Worm (Caenorhabditis elegans) whole organism, L4/young adult: ENCODE measurements around the gene C25B8.8.

Experiments
- W03F9.2 ChIP-seq: fragments of 150-350 bp; optimal IDR thresholded peaks from 2 replicates; lab custom pipeline; 2014; ENCODE audit warnings: missing biosample characterization, missing genetic modification characterization
- dao-5 ChIP-seq: sonication (generic microtip); optimal IDR thresholded peaks from 2 replicates; lab custom pipeline; 2016; ENCODE audit warnings: missing genotype, missing genetic modification characterization, moderate library complexity, missing compliant biosample characterization
- him-1 ChIP-seq: sonication (generic microtip); optimal IDR thresholded peaks from 2 replicates; lab custom pipeline; 2016; ENCODE audit warnings: missing genotype, missing genetic modification reagents, missing genetic modification characterization, missing compliant biosample characterization

The C25B8.8 gene

DNA sequence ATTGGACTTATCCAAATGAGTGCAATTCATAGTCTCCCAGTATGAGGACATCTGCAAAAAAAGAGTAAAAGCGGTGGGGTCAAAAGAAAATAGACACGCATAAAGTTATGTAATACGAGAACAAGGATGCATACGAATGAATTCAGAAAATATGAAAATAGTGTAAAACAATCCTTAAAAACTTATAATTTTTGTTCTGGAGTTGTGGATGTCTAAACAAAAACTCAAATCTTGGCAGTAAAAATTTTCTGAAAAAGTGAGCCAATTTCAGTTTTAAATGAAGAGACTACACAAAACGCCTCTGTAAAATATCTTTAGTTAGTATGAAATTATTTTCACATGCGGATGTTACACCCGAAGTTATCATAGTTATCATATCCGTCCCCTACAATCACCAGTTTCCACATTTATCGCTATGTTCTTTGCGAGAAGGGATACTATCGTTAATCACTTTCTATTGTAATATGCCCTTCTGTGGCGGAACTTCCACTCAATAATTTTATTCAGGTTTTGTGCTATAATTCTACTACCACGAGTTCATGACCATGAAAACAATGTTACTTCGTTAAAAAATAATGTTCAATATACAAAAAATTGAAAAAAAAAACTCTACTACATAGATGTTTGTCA is 30.9 kb downstream of the C25B8.8 start, which contains the start of gene nhr-120:
Gene nhr-120 (minus strand): TSS at position 51 of the 630 bp plus-strand sequence.
- no peak for TF ChIP-seq him-1
- no peak for TF ChIP-seq dao-5 (tag; lab: Kevin White, UChicago)
- no peak for TF ChIP-seq W03F9.2 (tag; lab: Kevin White, UChicago)

DNA sequence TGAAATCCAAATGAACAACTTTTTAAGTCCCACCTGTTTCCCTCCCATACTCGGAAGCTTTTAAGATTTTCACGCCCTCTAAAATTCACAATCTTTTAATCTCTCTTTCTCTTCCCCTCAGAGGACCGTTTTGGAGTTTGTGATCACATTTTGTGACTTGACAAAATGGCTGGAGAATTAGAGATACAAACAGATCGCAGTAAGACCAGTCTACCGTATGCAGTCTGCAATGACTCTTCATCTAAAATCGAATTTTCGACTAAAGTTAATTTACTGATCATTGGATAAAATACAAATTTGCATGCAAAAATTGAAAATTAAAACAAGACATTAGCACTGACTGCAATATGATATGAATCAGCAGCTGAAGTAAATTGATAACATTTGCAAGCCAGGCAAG is 31.7 kb downstream of the C25B8.8 start:
- TF ChIP-seq him-1: no peak
- no peak for TF ChIP-seq W03F9.2 (tag; lab: Kevin White, UChicago)
- TF ChIP-seq dao-5 (tag; lab: Kevin White, UChicago): no peak

ce11 chrX:6642798-6643197 is 33.0 kb downstream of the C25B8.8 start:
- TF ChIP-seq dao-5 (tag; lab: Kevin White, UChicago): no peak
- TF ChIP-seq him-1: no peak
- TF ChIP-seq W03F9.2 (tag; lab: Kevin White, UChicago): no peak

- no peak for TF ChIP-seq dao-5 (tag; lab: Kevin White, UChicago)
- no peak for TF ChIP-seq him-1
- TF ChIP-seq W03F9.2 (tag; lab: Kevin White, UChicago): no peak
Measured at ce11 chrX:6644971-6645704, 35.3 kb downstream of the C25B8.8 start, which contains the start of gene C56E10.3. TSS of gene C56E10.3 (plus strand) at chrX:6645654.

DNA sequence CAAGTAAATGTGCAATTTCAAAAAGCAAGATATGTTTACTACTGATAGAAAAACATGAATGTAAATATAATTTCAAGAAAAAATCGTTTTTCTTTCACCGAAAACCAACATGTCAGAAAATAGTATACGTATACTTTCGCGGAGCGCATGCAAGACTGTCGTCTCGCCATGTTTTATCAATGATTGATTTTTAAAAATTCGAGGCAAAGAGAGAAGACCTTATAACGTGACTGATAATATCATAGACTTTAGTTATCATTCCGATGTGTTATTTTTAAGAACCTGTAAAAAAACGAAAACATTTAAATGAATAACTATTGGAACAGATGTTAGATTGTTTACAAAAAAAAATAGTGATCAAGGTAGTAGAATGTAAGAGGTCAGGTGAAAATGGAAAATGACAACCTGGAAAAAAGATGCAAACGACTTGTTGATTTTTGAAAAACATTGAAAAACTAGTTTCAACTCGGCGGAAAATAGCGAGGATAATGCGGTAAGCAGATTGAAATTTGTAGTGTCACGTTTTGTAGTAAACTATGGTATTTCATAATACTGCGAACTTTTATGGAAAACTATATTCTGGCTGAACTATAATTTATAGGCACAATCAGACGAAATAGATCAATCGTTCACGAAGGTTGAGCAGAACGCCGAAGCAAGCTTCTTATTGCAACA is 36.7 kb downstream of the C25B8.8 start:
- TF ChIP-seq him-1 (no peak), W03F9.2 (tag; lab: Kevin White, UChicago) (no peak), dao-5 (tag; lab: Kevin White, UChicago) (no peak)

DNA sequence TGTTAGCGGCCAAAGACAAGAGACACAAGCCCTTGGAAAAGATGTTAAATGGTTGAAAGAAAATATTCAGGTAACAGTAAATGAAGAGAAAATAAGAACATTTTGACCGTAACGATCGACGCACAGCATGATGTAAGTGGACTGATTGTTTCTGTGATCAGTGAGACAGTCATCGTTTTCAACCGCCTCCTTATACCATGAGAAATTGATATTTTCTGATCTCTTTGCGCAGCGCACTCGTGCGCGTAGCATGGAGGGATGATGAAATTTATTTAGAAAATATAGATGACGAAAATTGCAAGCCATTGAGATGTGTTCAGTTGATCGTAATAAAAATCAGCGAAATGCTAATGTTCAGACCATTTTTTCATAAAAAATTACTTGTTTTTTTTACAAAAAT is 39.8 kb downstream of the C25B8.8 start:
- no peak for TF ChIP-seq dao-5 (tag; lab: Kevin White, UChicago)
- no peak for TF ChIP-seq him-1
- TF ChIP-seq W03F9.2 (tag; lab: Kevin White, UChicago): no peak

- TF ChIP-seq W03F9.2 (tag; lab: Kevin White, UChicago) (no peak), him-1 (no peak), dao-5 (tag; lab: Kevin White, UChicago) (no peak)
Measured at ce11 chrX:6653173-6653572, 43.4 kb downstream of the C25B8.8 start.

- no peak for TF ChIP-seq W03F9.2 (tag; lab: Kevin White, UChicago)
- TF ChIP-seq dao-5 (tag; lab: Kevin White, UChicago): no peak
- TF ChIP-seq him-1: no peak
Measured at ce11 chrX:6654139-6654538, 44.3 kb downstream of the C25B8.8 start.

- TF ChIP-seq him-1: no peak
- no peak for TF ChIP-seq W03F9.2 (tag; lab: Kevin White, UChicago)
- TF ChIP-seq dao-5 (tag; lab: Kevin White, UChicago): no peak
Measured at ce11 chrX:6655163-6655562, 45.3 kb downstream of the C25B8.8 start, which contains the start of gene nhr-173. TSS of gene nhr-173 (plus strand) at chrX:6655528.

- no peak for TF ChIP-seq dao-5 (tag; lab: Kevin White, UChicago)
- TF ChIP-seq W03F9.2 (tag; lab: Kevin White, UChicago): no peak
- TF ChIP-seq him-1: no peak
Measured at ce11 chrX:6656251-6656650, 46.4 kb downstream of the C25B8.8 start.

DNA sequence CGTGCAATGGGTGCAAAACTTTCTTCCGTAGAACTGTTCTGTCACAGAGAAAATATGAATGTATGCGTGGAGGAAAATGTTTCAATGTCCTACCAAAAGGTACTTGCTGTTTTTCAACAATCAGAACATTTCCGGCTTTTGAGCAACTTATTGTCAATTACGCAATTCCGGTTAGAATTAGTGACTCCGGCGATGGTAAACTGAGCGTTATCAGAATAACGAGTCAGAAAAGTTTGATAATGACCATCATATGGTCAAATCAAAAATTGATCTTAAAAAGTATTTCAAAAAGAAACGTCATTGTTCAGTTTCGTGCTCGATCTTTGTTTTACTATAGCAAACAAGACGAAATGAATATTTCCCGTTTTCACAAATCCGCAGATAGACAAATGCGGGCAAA is 47.0 kb downstream of the C25B8.8 start:
- no peak for TF ChIP-seq him-1
- no peak for TF ChIP-seq dao-5 (tag; lab: Kevin White, UChicago)

DNA sequence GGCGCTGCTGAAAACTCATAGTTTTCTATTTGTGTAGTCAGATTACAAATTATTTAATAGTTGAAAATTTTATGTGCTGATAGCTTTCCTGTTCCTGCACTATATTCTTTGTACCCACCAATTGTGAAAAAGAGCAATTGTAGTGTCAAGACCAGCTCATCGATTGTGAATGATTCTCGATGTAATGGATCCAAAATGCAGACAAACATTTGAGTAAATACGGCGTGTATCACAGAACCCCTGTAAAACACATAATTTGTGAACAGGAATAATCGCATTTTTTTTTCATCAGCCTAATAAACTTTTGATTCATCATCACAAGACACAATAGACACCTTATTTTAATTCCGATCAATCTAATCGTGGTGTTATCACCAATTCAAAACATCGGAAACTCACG is 52.5 kb downstream of the C25B8.8 start:
- no peak for TF ChIP-seq dao-5 (tag; lab: Kevin White, UChicago)
- no peak for TF ChIP-seq him-1
- no peak for TF ChIP-seq W03F9.2 (tag; lab: Kevin White, UChicago)

DNA sequence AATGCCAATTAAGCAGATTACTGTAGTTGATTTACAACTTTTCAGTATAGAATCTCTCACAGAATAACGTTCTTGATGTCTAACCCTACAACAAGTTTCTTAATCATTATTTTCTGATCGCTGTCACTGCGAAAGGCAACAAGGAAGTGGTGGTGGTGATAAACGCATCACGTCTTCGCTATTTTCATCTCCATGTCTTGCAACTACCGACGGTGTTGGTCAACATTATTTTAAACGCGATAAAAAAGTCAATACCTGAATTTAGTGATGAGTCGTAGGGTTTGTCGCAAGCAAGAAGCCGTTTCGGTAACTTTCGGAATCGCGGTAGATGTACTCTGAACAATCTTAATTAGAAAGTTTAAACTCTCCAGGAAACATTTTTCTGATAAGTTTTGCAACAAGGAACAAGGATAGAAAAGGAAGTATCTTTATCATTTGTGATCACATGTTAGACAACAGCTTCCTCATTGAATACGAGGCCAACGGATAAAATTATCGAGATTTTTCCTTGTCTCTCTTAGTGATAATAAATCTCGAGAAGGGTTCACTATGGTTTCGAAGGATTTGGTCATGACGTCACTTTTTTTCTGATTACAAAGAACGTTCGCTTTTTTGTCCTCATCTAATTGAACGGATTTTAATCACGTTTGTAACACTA is 54.1 kb downstream of the C25B8.8 start:
- TF ChIP-seq W03F9.2 (tag; lab: Kevin White, UChicago) (no peak), dao-5 (tag; lab: Kevin White, UChicago) (no peak), him-1 (no peak)
